Worm (Caenorhabditis elegans) whole organism, L1 larva: ENCODE results near the gene set-14.

Experiments used
- C04F5.9 ChIP-seq: sonication (generic microtip); optimal IDR thresholded peaks from 2 replicates; lab custom pipeline; 2016; ENCODE audit warnings: missing genetic modification characterization, missing compliant biosample characterization
- C16A3.4 ChIP-seq: fragments of 150-350 bp; optimal IDR thresholded peaks from 2 replicates; lab custom pipeline; 2014; ENCODE audit warnings: missing biosample characterization, missing genetic modification characterization
- F16B12.6 ChIP-seq: fragments of 150-350 bp; optimal IDR thresholded peaks from 2 replicates; lab custom pipeline; 2014; ENCODE audit warnings: missing biosample characterization, missing genetic modification characterization
- aha-1 ChIP-seq: fragments of 150-350 bp; optimal IDR thresholded peaks from 2 replicates; lab custom pipeline; 2014; ENCODE audit warnings: missing biosample characterization, missing genetic modification characterization
- alr-1 ChIP-seq: fragments of 200-800 bp; sonication (Bioruptor generic); optimal IDR thresholded peaks from 2 replicates; lab custom pipeline; 2018; ENCODE audit warnings: borderline replicate concordance, mild to moderate bottlenecking, missing genetic modification characterization, missing compliant biosample characterization
- blmp-1 ChIP-seq: fragments of 150-350 bp; optimal IDR thresholded peaks from 2 replicates; lab custom pipeline; 2014; ENCODE audit warnings: missing biosample characterization, missing genetic modification characterization
- ceh-82 ChIP-seq, 3 experiments: fragments of 150-350 bp in 1 of 3; sonication (generic microtip) in 2 of 3; optimal IDR thresholded peaks; 2 replicates each; lab custom pipeline; 2014 to 2017; ENCODE audit warnings: missing biosample characterization in 3 of 3, missing genetic modification characterization in 3 of 3
- ceh-88 ChIP-seq: fragments of 200-800 bp; sonication (Bioruptor generic); IDR thresholded peaks from 2 replicates; pipeline ENCODE4 v1.3.6; 2022; ENCODE audit warnings: missing genetic modification characterization, missing compliant biosample characterization
- ces-1 ChIP-seq: fragments of 150-350 bp; optimal IDR thresholded peaks from 2 replicates; lab custom pipeline; 2014; ENCODE audit warnings: missing biosample characterization, missing genetic modification reagents, missing genetic modification characterization
- dpl-1 ChIP-seq, 3 experiments: fragments of 150-350 bp in 2 of 3; sonication (generic microtip) in 1 of 3; optimal IDR thresholded peaks; 2 replicates each; lab custom pipeline; 2014 to 2017; ENCODE audit warnings: missing biosample characterization in 3 of 3, missing genetic modification characterization in 3 of 3, missing genetic modification reagents in 3 of 3
- efl-1 ChIP-seq, 4 experiments: fragments of 150-350 bp; optimal IDR thresholded peaks in 3 of 4; peaks in 1 of 4; 1 replicate in 1 of 4; 2 replicates in 3 of 4; lab custom pipeline; 2014; ENCODE audit warnings: missing biosample characterization in 2 of 4, missing genetic modification characterization in 2 of 4, missing genetic modification reagents in 2 of 4
- egl-13 ChIP-seq: sonication (generic microtip); optimal IDR thresholded peaks from 2 replicates; lab custom pipeline; 2016; ENCODE audit warnings: missing genotype, missing genetic modification reagents, missing genetic modification characterization, missing compliant biosample characterization
- elt-3 ChIP-seq, 6 experiments: fragments of 150-350 bp in 1 of 6; sonication (generic microtip); optimal IDR thresholded peaks; 2 replicates each; lab custom pipeline; 2017 to 2018; ENCODE audit warnings: missing biosample characterization in 6 of 6, missing genetic modification characterization in 6 of 6, inconsistent platforms in 1 of 6
- ets-5 ChIP-seq: fragments of 200-800 bp; sonication (Bioruptor generic); IDR thresholded peaks from 2 replicates; pipeline ENCODE4 v1.3.6; 2022; ENCODE audit warnings: missing genetic modification characterization, missing compliant biosample characterization
- fkh-10 ChIP-seq: sonication (generic microtip); optimal IDR thresholded peaks from 2 replicates; lab custom pipeline; 2017; ENCODE audit warnings: missing biosample characterization, missing genetic modification reagents, missing genetic modification characterization
- fkh-4 ChIP-seq: sonication (generic microtip); optimal IDR thresholded peaks from 2 replicates; lab custom pipeline; 2016; ENCODE audit warnings: missing compliant biosample characterization, missing genetic modification characterization, borderline replicate concordance
- hlh-17 ChIP-seq: fragments of 200-800 bp; sonication (Bioruptor generic); optimal IDR thresholded peaks from 2 replicates; lab custom pipeline; 2018; ENCODE audit warnings: missing genetic modification characterization, mild to moderate bottlenecking, missing compliant biosample characterization, moderate library complexity, borderline replicate concordance
- hlh-4 ChIP-seq: sonication (generic microtip); optimal IDR thresholded peaks from 2 replicates; lab custom pipeline; 2016; ENCODE audit warnings: mild to moderate bottlenecking, missing genetic modification characterization, missing compliant biosample characterization
- irx-1 ChIP-seq: sonication (generic microtip); optimal IDR thresholded peaks from 2 replicates; lab custom pipeline; 2016; ENCODE audit warnings: missing genetic modification characterization, missing compliant biosample characterization
- jun-1 ChIP-seq: fragments of 150-350 bp; optimal IDR thresholded peaks from 2 replicates; lab custom pipeline; 2014; ENCODE audit warnings: missing biosample characterization, missing genetic modification reagents, missing genetic modification characterization
- lin-13 ChIP-seq: fragments of 150-350 bp; optimal IDR thresholded peaks from 2 replicates; lab custom pipeline; 2014; ENCODE audit warnings: missing biosample characterization, missing genetic modification reagents, missing genetic modification characterization
- lin-14 ChIP-seq: fragments of 200-800 bp; sonication (Bioruptor generic); optimal IDR thresholded peaks from 2 replicates; lab custom pipeline; 2018; ENCODE audit warnings: mild to moderate bottlenecking, missing genetic modification characterization, moderate library complexity, missing compliant biosample characterization
- lin-15B ChIP-seq: fragments of 150-350 bp; sonication (generic microtip); optimal IDR thresholded peaks from 3 replicates; lab custom pipeline; 2014; ENCODE audit warnings: missing biosample characterization, missing genetic modification characterization
- lin-35 ChIP-seq, 2 experiments: fragments of 150-350 bp; optimal IDR thresholded peaks; 2 replicates each; lab custom pipeline; 2014; ENCODE audit warnings: missing biosample characterization in 2 of 2, missing genetic modification characterization in 2 of 2, missing genetic modification reagents in 2 of 2
- lin-39 ChIP-seq: fragments of 150-350 bp; optimal IDR thresholded peaks from 2 replicates; lab custom pipeline; 2014; ENCODE audit warnings: missing biosample characterization, missing genetic modification reagents, missing genetic modification characterization
- lsy-2 ChIP-seq, 2 experiments: fragments of 150-350 bp; optimal IDR thresholded peaks; 2 replicates each; lab custom pipeline; 2014; ENCODE audit warnings: missing biosample characterization in 2 of 2, missing genetic modification characterization in 2 of 2
- mab-9 ChIP-seq: fragments of 200-800 bp; sonication (Bioruptor generic); IDR thresholded peaks from 2 replicates; pipeline ENCODE4 v1.3.6; 2022; ENCODE audit warnings: missing genetic modification reagents, missing genetic modification characterization, missing compliant biosample characterization
- mep-1 ChIP-seq: fragments of 150-350 bp; optimal IDR thresholded peaks from 2 replicates; lab custom pipeline; 2014; ENCODE audit warnings: missing biosample characterization, missing genetic modification characterization
- nhr-11 ChIP-seq: fragments of 150-350 bp; optimal IDR thresholded peaks from 2 replicates; lab custom pipeline; 2014; ENCODE audit warnings: missing biosample characterization, missing genetic modification characterization
- nhr-19 ChIP-seq: fragments of 200-800 bp; sonication (Bioruptor generic); conservative IDR thresholded peaks from 2 replicates; pipeline ENCODE4 v1.3.6; 2022; ENCODE audit warnings: missing genetic modification characterization, missing compliant biosample characterization
- nhr-20 ChIP-seq: sonication (generic microtip); optimal IDR thresholded peaks from 2 replicates; lab custom pipeline; 2016; ENCODE audit warnings: mild to moderate bottlenecking, missing genetic modification characterization, missing compliant biosample characterization
- nhr-47 ChIP-seq: sonication (generic microtip); optimal IDR thresholded peaks from 2 replicates; lab custom pipeline; 2016; ENCODE audit warnings: mild to moderate bottlenecking, missing genetic modification characterization, moderate library complexity, missing compliant biosample characterization
- nhr-71 ChIP-seq: sonication (generic microtip); optimal IDR thresholded peaks from 2 replicates; lab custom pipeline; 2016; ENCODE audit warnings: mild to moderate bottlenecking, missing genetic modification characterization, moderate library complexity, missing compliant biosample characterization
- nhr-85 ChIP-seq: sonication (generic microtip); peaks from one replicate; lab custom pipeline; 2016; ENCODE audit warnings: missing genetic modification characterization, inconsistent platforms, missing compliant biosample characterization
- nhr-90 ChIP-seq: sonication (generic microtip); optimal IDR thresholded peaks from 2 replicates; lab custom pipeline; 2016; ENCODE audit warnings: mild to moderate bottlenecking, missing genetic modification characterization, missing compliant biosample characterization; ENCODE audit not compliant: poor library complexity
- rnt-1 ChIP-seq: sonication (generic microtip); optimal IDR thresholded peaks from 2 replicates; lab custom pipeline; 2016; ENCODE audit warnings: mild to moderate bottlenecking, missing genetic modification characterization, moderate library complexity, missing compliant biosample characterization
- skn-1 ChIP-seq: fragments of 150-350 bp; optimal IDR thresholded peaks from 2 replicates; lab custom pipeline; 2014; ENCODE audit warnings: missing biosample characterization, missing genetic modification characterization
- snu-23 ChIP-seq: sonication (generic microtip); optimal IDR thresholded peaks from 2 replicates; lab custom pipeline; 2016; ENCODE audit warnings: missing genetic modification characterization, missing compliant biosample characterization
- sup-37 ChIP-seq: fragments of 200-800 bp; sonication (Bioruptor generic); optimal IDR thresholded peaks from 2 replicates; lab custom pipeline; 2018; ENCODE audit warnings: mild to moderate bottlenecking, missing genetic modification characterization, missing compliant biosample characterization
- unc-130 ChIP-seq: fragments of 150-350 bp; optimal IDR thresholded peaks from 2 replicates; lab custom pipeline; 2017; ENCODE audit warnings: missing biosample characterization, missing genetic modification characterization, inconsistent platforms
- unc-30 ChIP-seq: sonication (generic microtip); optimal IDR thresholded peaks from 2 replicates; lab custom pipeline; 2017; ENCODE audit warnings: missing biosample characterization, missing genetic modification characterization
- unc-86 ChIP-seq: sonication (generic microtip); optimal IDR thresholded peaks from 2 replicates; lab custom pipeline; 2016; ENCODE audit warnings: missing genetic modification characterization, missing compliant biosample characterization
- unc-98 ChIP-seq: fragments of 200-800 bp; sonication (Bioruptor generic); IDR thresholded peaks from 2 replicates; pipeline ENCODE4 v1.3.6; 2022; ENCODE audit warnings: missing genetic modification characterization, missing compliant biosample characterization
- xbp-1 ChIP-seq: sonication (generic microtip); optimal IDR thresholded peaks from 2 replicates; lab custom pipeline; 2016; ENCODE audit warnings: missing genetic modification characterization, missing compliant biosample characterization

The set-14 gene

ce11 chrII:10824046-10824445 lies 28.0 kb upstream of the set-14 start, which contains the start of the genes R06F6.12 and mix-1 (continued):
- TF ChIP-seq mab-9 (GFP tag; lab: Robert Waterston, UW) (no peak), egl-13 (tag; lab: Kevin White, UChicago) (no peak), ets-5 (GFP tag; lab: Robert Waterston, UW) (no peak), nhr-11 (tag; lab: Kevin White, UChicago) (no peak), unc-98 (GFP tag; lab: Robert Waterston, UW) (no peak), nhr-20 (tag; lab: Kevin White, UChicago) (peak; percentile 46), lin-39 (tag; lab: Kevin White, UChicago) (no peak), aha-1 (tag; lab: Kevin White, UChicago) (no peak), F16B12.6 (tag; lab: Kevin White, UChicago) (peak; percentile 98), nhr-85 (tag; lab: Kevin White, UChicago) (peak; percentile 70), irx-1 (tag; lab: Kevin White, UChicago) (peak; percentile 9), nhr-90 (peak; percentile 18), alr-1 (tag; lab: Kevin White, UChicago) (no peak), snu-23 (GFP tag; lab: Kevin White, UChicago) (peak; percentile 72), fkh-4 (tag; lab: Kevin White, UChicago) (no peak), nhr-19 (GFP tag; lab: Robert Waterston, UW) (peak; percentile 37; the same call in 1 of the 2 replicates), sup-37 (GFP tag; lab: Kevin White, UChicago) (no peak), rnt-1 (tag; lab: Kevin White, UChicago) (peak; percentile 80), unc-86 (tag; lab: Kevin White, UChicago) (peak; percentile 24), dpl-1 (GFP tag; optimal IDR thresholded peaks at IDR 0.05; lab: Kevin White, UChicago) (peak; percentile 84 to 89 (median 89)), lin-14 (peak; percentile 42), lin-13 (GFP tag; lab: Kevin White, UChicago) (peak; percentile 49), hlh-17 (GFP tag; lab: Kevin White, UChicago) (no peak), fkh-10 (no peak), ces-1 (GFP tag; lab: Kevin White, UChicago) (no peak), hlh-4 (no peak), unc-30 (tag; lab: Kevin White, UChicago) (no peak), nhr-47 (tag; lab: Kevin White, UChicago) (peak; percentile 75), elt-3 (tag; optimal IDR thresholded peaks at IDR 0.05; lab: Kevin White, UChicago) (peak in 1 of 6 experiments; percentile 15), xbp-1 (peak; percentile 47)
- TF ChIP-seq, all 84 proteins: peak for 34

- TF ChIP-seq C04F5.9 (tag; lab: Kevin White, UChicago) (no peak), blmp-1 (tag; lab: Kevin White, UChicago) (peak; percentile 16), lin-35 (GFP tag; optimal IDR thresholded peaks at IDR 0.05; lab: Kevin White, UChicago) (peak in 1 of 2 experiments; percentile 15)
Measured at ce11 chrII:10820679-10821078, 24.6 kb upstream of the set-14 start, which contains the start of gene ech-4. Gene ech-4 (plus strand): TSS chrII:10821031.

- TF ChIP-seq elt-3 (tag; optimal IDR thresholded peaks at IDR 0.05; lab: Kevin White, UChicago) (peak in 1 of 6 experiments; percentile 22), unc-98 (GFP tag; lab: Robert Waterston, UW) (no peak), jun-1 (tag; lab: Kevin White, UChicago) (no peak), dpl-1 (GFP tag; optimal IDR thresholded peaks at IDR 0.05; lab: Kevin White, UChicago) (peak; percentile 33 to 70 (median 51)), xbp-1 (no peak), F16B12.6 (tag; lab: Kevin White, UChicago) (peak; percentile 32), lin-35 (GFP tag; optimal IDR thresholded peaks at IDR 0.05; lab: Kevin White, UChicago) (peak; percentile 34 to 62), skn-1 (peak; percentile 15), C16A3.4 (tag; lab: Kevin White, UChicago) (peak; percentile 19), lsy-2 (tag; optimal IDR thresholded peaks at IDR 0.05; lab: Kevin White, UChicago) (peak in 1 of 2 experiments; percentile 59), lin-15B (tag; lab: Kevin White, UChicago) (peak; percentile 48), nhr-71 (tag; lab: Kevin White, UChicago) (peak; percentile 25), unc-130 (tag; lab: Kevin White, UChicago) (peak; percentile 23), ceh-82 (tag; optimal IDR thresholded peaks at IDR 0.05; lab: Kevin White, UChicago) (peak in 1 of 3 experiments; percentile 20), ceh-88 (GFP tag; lab: Robert Waterston, UW) (no peak), efl-1 (optimal IDR thresholded peaks at IDR 0.05; lab: Kevin White, UChicago) (peak; percentile 56 to 58), efl-1 (GFP tag; optimal IDR thresholded peaks at IDR 0.05 in 1 of 2; lab: Kevin White, UChicago) (peak; percentile 58 to 95), fkh-4 (tag; lab: Kevin White, UChicago) (no peak), mep-1 (tag; lab: Kevin White, UChicago) (peak; percentile 59)
Measured at ce11 chrII:10819928-10820423, 23.9 kb upstream of the set-14 start, which contains the start of gene R06F6.8. Gene R06F6.8 (minus strand): TSS chrII:10819978.
